Fruit fly (Drosophila melanogaster): Measurements from ENCODE around the gene Cpr66D.

DNA sequence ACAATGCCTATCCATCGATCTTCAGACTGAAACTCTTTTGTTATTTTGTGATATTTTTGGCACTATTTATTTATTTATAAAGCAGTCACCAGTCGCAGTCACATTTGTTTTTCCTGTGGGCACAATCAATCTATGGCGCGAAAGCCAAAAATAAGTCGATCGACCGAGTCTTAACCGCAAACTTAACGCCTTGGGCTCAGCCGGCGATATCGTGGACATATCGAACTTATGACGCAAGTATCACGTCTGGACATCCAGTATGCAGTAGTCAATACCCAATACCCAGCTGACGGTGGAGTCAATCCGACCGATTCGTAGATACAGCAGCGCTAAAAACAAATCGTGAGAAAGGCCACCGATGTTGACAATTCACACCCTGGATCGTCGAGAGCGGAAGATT, 50.4 kb downstream of the Cpr66D start:
- TF ChIP-seq pan (optimal IDR thresholded peaks at IDR 0.05), result no peak
- no peak for TF ChIP-seq psq (optimal IDR thresholded peaks at IDR 0.05)
- no peak for TF ChIP-seq CG8478 (optimal IDR thresholded peaks at IDR 0.05)
- TF ChIP-seq usp (GFP tag; optimal IDR thresholded peaks at IDR 0.05), result no peak
- TF ChIP-seq EcR (GFP tag; optimal IDR thresholded peaks at IDR 0.05), result no peak
- no peak for TF ChIP-seq Dll (optimal IDR thresholded peaks at IDR 0.05)
